Fruit fly (Drosophila melanogaster) whole organism, embryonic: Measurements from ENCODE around the gene S6KL.
A peak's percentile ranks its signal among the peaks of the same experiment; 100 is the strongest.

ENCODE experiments used
- Atf6 ChIP-seq: fragments of 200-800 bp; sonication (Bioruptor generic); IDR thresholded peaks from 2 replicates; pipeline ENCODE4 v1.3.6; 2022; ENCODE audit warnings: missing biosample characterization, missing genetic modification characterization
- CG10979 ChIP-seq: fragments of 200-800 bp; sonication (Bioruptor generic); optimal IDR thresholded peaks from 2 replicates; lab custom pipeline; 2018; ENCODE audit warnings: missing biosample characterization, mild to moderate bottlenecking, missing genetic modification characterization, moderate library complexity
- CG11093 ChIP-seq: fragments of 200-800 bp; sonication (Bioruptor generic); IDR thresholded peaks from 3 replicates; pipeline ENCODE4 v1.3.6; 2022; ENCODE audit warnings: missing biosample characterization, missing genetic modification characterization
- CG12391 ChIP-seq: fragments of 200-800 bp; sonication (Bioruptor generic); optimal IDR thresholded peaks from 3 replicates; lab custom pipeline; 2018; ENCODE audit warnings: missing biosample characterization, mild to moderate bottlenecking, missing genetic modification characterization, moderate library complexity
- CG12659 ChIP-seq: fragments of 200-800 bp; sonication (Bioruptor generic); optimal IDR thresholded peaks from 3 replicates; lab custom pipeline; 2017; ENCODE audit warnings: mild to moderate bottlenecking, missing biosample characterization, missing genetic modification reagents, missing genetic modification characterization
- CG14710 ChIP-seq: fragments of 200-800 bp; sonication (Bioruptor generic); optimal IDR thresholded peaks from 3 replicates; lab custom pipeline; 2019; ENCODE audit warnings: missing biosample characterization, mild to moderate bottlenecking, missing genetic modification characterization, moderate library complexity
- CG1603 ChIP-seq: fragments of 200-800 bp; sonication (Bioruptor generic); optimal IDR thresholded peaks from 2 replicates; lab custom pipeline; 2019; ENCODE audit warnings: missing biosample characterization, mild to moderate bottlenecking, missing genetic modification characterization, moderate library complexity
- CG17385 ChIP-seq: fragments of 200-800 bp; sonication (Bioruptor generic); optimal IDR thresholded peaks from 3 replicates; lab custom pipeline; 2018; ENCODE audit warnings: missing biosample characterization, mild to moderate bottlenecking, missing genetic modification characterization
- CG18764 ChIP-seq: fragments of 200-800 bp; sonication (Bioruptor generic); optimal IDR thresholded peaks from 3 replicates; lab custom pipeline; 2016; ENCODE audit warnings: missing biosample characterization, missing genetic modification characterization
- CG6689 ChIP-seq: fragments of 200-800 bp; sonication (Bioruptor generic); IDR thresholded peaks from 2 replicates; pipeline ENCODE4 v1.3.6; 2022; ENCODE audit warnings: missing biosample characterization, missing genetic modification characterization
- CG6854 ChIP-seq: fragments of 200-800 bp; sonication (Bioruptor generic); optimal IDR thresholded peaks from 3 replicates; lab custom pipeline; 2017; ENCODE audit warnings: missing biosample characterization, mild to moderate bottlenecking, missing genetic modification characterization
- CG7357 ChIP-seq: fragments of 200-800 bp; sonication (Bioruptor generic); IDR thresholded peaks from 3 replicates; pipeline ENCODE4 v1.3.6; 2022; ENCODE audit warnings: missing biosample characterization, missing genetic modification characterization
- CG8290 ChIP-seq, 3 experiments: fragments of 200-800 bp; sonication (Bioruptor generic); optimal IDR thresholded peaks; 2 replicates each; lab custom pipeline; 2016 to 2019; ENCODE audit warnings: missing biosample characterization in 3 of 3, missing genetic modification characterization in 3 of 3, mild to moderate bottlenecking in 2 of 3, moderate library complexity in 1 of 3
- CG8478 ChIP-seq: fragments of >200 bp; optimal IDR thresholded peaks from 2 replicates; lab custom pipeline; 2018
- CG9215 ChIP-seq: fragments of 200-800 bp; sonication (Bioruptor generic); IDR thresholded peaks from 2 replicates; pipeline ENCODE4 v1.3.6; 2022; ENCODE audit warnings: missing biosample characterization, missing genetic modification characterization
- CG9797 ChIP-seq: fragments of 200-800 bp; sonication (Bioruptor generic); optimal IDR thresholded peaks from 3 replicates; lab custom pipeline; 2018; ENCODE audit warnings: missing biosample characterization, mild to moderate bottlenecking, missing genetic modification characterization
- Dll ChIP-seq: fragments of 200-800 bp; sonication (Bioruptor generic); IDR thresholded peaks from 4 replicates; pipeline ENCODE4 v1.3.6; 2022; ENCODE audit warnings: missing biosample characterization, missing genetic modification characterization; ENCODE audit not compliant: partially characterized antibody
- Doc2 ChIP-seq: fragments of 200-800 bp; sonication (Bioruptor generic); IDR thresholded peaks from 2 replicates; pipeline ENCODE4 v1.3.6; 2022; ENCODE audit warnings: missing biosample characterization, missing genetic modification characterization
- Drgx ChIP-seq: fragments of 200-800 bp; sonication (Bioruptor generic); IDR thresholded peaks from 2 replicates; pipeline ENCODE4 v1.3.6; 2022; ENCODE audit warnings: missing biosample characterization, missing genetic modification characterization
- ERR ChIP-seq: fragments of 200-800 bp; sonication (Bioruptor generic); optimal IDR thresholded peaks from 2 replicates; lab custom pipeline; 2016; ENCODE audit warnings: missing biosample characterization, missing genetic modification characterization
- Ets97D ChIP-seq: fragments of 200-800 bp; sonication (Bioruptor generic); optimal IDR thresholded peaks from 3 replicates; lab custom pipeline; 2016; ENCODE audit warnings: missing biosample characterization, missing genetic modification characterization
- H15 ChIP-seq: fragments of 200-800 bp; sonication (Bioruptor generic); IDR thresholded peaks from 3 replicates; pipeline ENCODE4 v1.3.6; 2022; ENCODE audit warnings: missing biosample characterization, missing genetic modification characterization
- HLH54F ChIP-seq: fragments of 200-800 bp; sonication (Bioruptor generic); optimal IDR thresholded peaks from 3 replicates; lab custom pipeline; 2016; ENCODE audit warnings: missing biosample characterization, missing genetic modification characterization
- Lhr ChIP-seq: fragments of 200-800 bp; sonication (Bioruptor generic); optimal IDR thresholded peaks from 3 replicates; lab custom pipeline; 2017; ENCODE audit warnings: mild to moderate bottlenecking, missing biosample characterization, missing genetic modification reagents, missing genetic modification characterization
- Meics ChIP-seq: fragments of 200-800 bp; sonication (Bioruptor generic); optimal IDR thresholded peaks from 2 replicates; lab custom pipeline; 2017; ENCODE audit warnings: missing biosample characterization, mild to moderate bottlenecking, missing genetic modification characterization
- Poxn ChIP-seq: fragments of 200-800 bp; sonication (Bioruptor generic); IDR thresholded peaks from 2 replicates; pipeline ENCODE4 v1.3.6; 2022; ENCODE audit warnings: missing biosample characterization, missing genetic modification characterization
- Ssrp ChIP-seq: fragments of 200-800 bp; sonication (Bioruptor generic); optimal IDR thresholded peaks from 2 replicates; lab custom pipeline; 2018; ENCODE audit warnings: missing biosample characterization, mild to moderate bottlenecking, missing genetic modification characterization, moderate library complexity
- ap ChIP-seq: fragments of 200-800 bp; sonication (Bioruptor generic); IDR thresholded peaks from 2 replicates; pipeline ENCODE4 v1.3.6; 2022; ENCODE audit warnings: missing biosample characterization, missing genetic modification characterization
- ash1 ChIP-seq: fragments of 200-800 bp; sonication (Bioruptor generic); optimal IDR thresholded peaks from 2 replicates; lab custom pipeline; 2018; ENCODE audit warnings: missing biosample characterization, mild to moderate bottlenecking, missing genetic modification characterization
- bab2 ChIP-seq: fragments of 200-800 bp; sonication (Bioruptor generic); optimal IDR thresholded peaks from 2 replicates; lab custom pipeline; 2016; ENCODE audit warnings: missing biosample characterization, missing genetic modification characterization
- bigmax ChIP-seq: fragments of 200-800 bp; sonication (Bioruptor generic); optimal IDR thresholded peaks from 2 replicates; lab custom pipeline; 2018; ENCODE audit warnings: missing biosample characterization, mild to moderate bottlenecking, missing genetic modification characterization
- cad ChIP-seq: fragments of >200 bp; optimal IDR thresholded peaks from 2 replicates; lab custom pipeline; 2017; ENCODE audit warnings: missing biosample characterization, missing genetic modification characterization
- chn ChIP-seq: fragments of 200-800 bp; sonication (Bioruptor generic); optimal IDR thresholded peaks from 2 replicates; lab custom pipeline; 2016; ENCODE audit warnings: missing biosample characterization, missing genetic modification characterization
- corto ChIP-seq: fragments of 200-800 bp; sonication (Bioruptor generic); optimal IDR thresholded peaks from 2 replicates; lab custom pipeline; 2016; ENCODE audit warnings: missing biosample characterization, mild to moderate bottlenecking, missing genetic modification characterization, moderate library complexity
- eve ChIP-seq, 2 experiments: fragments of >200 bp; optimal IDR thresholded peaks; 2 replicates each; lab custom pipeline; 2017; ENCODE audit warnings: missing biosample characterization in 2 of 2, missing genetic modification characterization in 2 of 2
- exex ChIP-seq: fragments of 200-800 bp; sonication (Bioruptor generic); optimal IDR thresholded peaks from 4 replicates; lab custom pipeline; 2018; ENCODE audit warnings: missing biosample characterization, mild to moderate bottlenecking, missing genetic modification characterization, moderate library complexity
- gfzf ChIP-seq: fragments of 200-800 bp; sonication (Bioruptor generic); optimal IDR thresholded peaks from 2 replicates; lab custom pipeline; 2016; ENCODE audit warnings: missing biosample characterization, mild to moderate bottlenecking, missing genetic modification characterization, moderate library complexity
- gro ChIP-seq: fragments of 200-800 bp; sonication (Bioruptor generic); optimal IDR thresholded peaks from 2 replicates; lab custom pipeline; 2016; ENCODE audit warnings: missing biosample characterization, missing genetic modification characterization
- gsb-n ChIP-seq: fragments of 200-800 bp; sonication (Bioruptor generic); optimal IDR thresholded peaks from 3 replicates; lab custom pipeline; 2018; ENCODE audit warnings: missing biosample characterization, mild to moderate bottlenecking, missing genetic modification characterization
- hbn ChIP-seq: fragments of 200-800 bp; sonication (Bioruptor generic); IDR thresholded peaks from 2 replicates; pipeline ENCODE4 v1.3.6; 2022; ENCODE audit warnings: missing biosample characterization, missing genetic modification characterization; ENCODE audit not compliant: partially characterized antibody
- jumu ChIP-seq: fragments of 200-800 bp; sonication (Bioruptor generic); optimal IDR thresholded peaks from 3 replicates; lab custom pipeline; 2016; ENCODE audit warnings: missing biosample characterization, missing genetic modification characterization
- nau ChIP-seq: fragments of 200-800 bp; sonication (Bioruptor generic); optimal IDR thresholded peaks from 3 replicates; lab custom pipeline; 2017; ENCODE audit warnings: missing biosample characterization, mild to moderate bottlenecking, missing genetic modification characterization, missing genetic modification reagents
- nom ChIP-seq: fragments of 200-800 bp; sonication (Bioruptor generic); optimal IDR thresholded peaks from 2 replicates; lab custom pipeline; 2017; ENCODE audit warnings: missing biosample characterization, missing genetic modification characterization, mild to moderate bottlenecking, moderate library complexity, missing genetic modification reagents
- phol ChIP-seq: fragments of 200-800 bp; sonication (Bioruptor generic); optimal IDR thresholded peaks from 3 replicates; lab custom pipeline; 2018; ENCODE audit warnings: missing biosample characterization, mild to moderate bottlenecking, missing genetic modification characterization, moderate library complexity
- prd ChIP-seq, 3 experiments: fragments of >200 bp in 2 of 3; fragments of 200-800 bp in 1 of 3; sonication (Bioruptor generic) in 1 of 3; optimal IDR thresholded peaks in 2 of 3; IDR thresholded peaks in 1 of 3; 2 replicates in 2 of 3; 3 replicates in 1 of 3; pipeline versions ENCODE4 v1.3.6 to Lab custom; 2017 to 2022; ENCODE audit warnings: missing biosample characterization in 1 of 3, missing genetic modification characterization in 1 of 3
- seq ChIP-seq: fragments of 200-800 bp; sonication (Bioruptor generic); IDR thresholded peaks from 2 replicates; pipeline ENCODE4 v1.3.6; 2022; ENCODE audit warnings: missing biosample characterization, missing genetic modification characterization
- ttk ChIP-seq: fragments of 200-800 bp; sonication (Bioruptor generic); IDR thresholded peaks from 2 replicates; pipeline ENCODE4 v2.1.2; 2022; ENCODE audit warnings: missing biosample characterization, missing genetic modification characterization
- unpg ChIP-seq: fragments of 200-800 bp; sonication (Bioruptor generic); optimal IDR thresholded peaks from 3 replicates; lab custom pipeline; 2018; ENCODE audit warnings: missing biosample characterization, mild to moderate bottlenecking, missing genetic modification characterization, moderate library complexity

The S6KL gene

dm6 chrX:18843229-18844033 is 55.2 kb downstream of the S6KL start, which contains the start of gene htk (continued):
- TF ChIP-seq unpg (GFP tag; lab: Kevin White, UChicago) (peak; percentile 56), cad (no peak), CG9215 (GFP tag; lab: Robert Waterston, UW) (peak; percentile 50; the same call in 1 of the 2 replicates), hbn (GFP tag; lab: Robert Waterston, UW) (peak; percentile 80), gsb-n (tag; lab: Kevin White, UChicago) (peak; percentile 33), phol (tag; lab: Kevin White, UChicago) (peak; percentile 55), CG1603 (peak; percentile 84), bab2 (GFP tag; lab: Kevin White, UChicago) (peak; percentile 77), ap (GFP tag; lab: Robert Waterston, UW) (0 out of 2 replicates have a peak, but pooled peaks have one; percentile 7), Doc2 (GFP tag; lab: Robert Waterston, UW) (no peak), Meics (GFP tag; lab: Kevin White, UChicago) (peak; percentile 74), gfzf (GFP tag; lab: Kevin White, UChicago) (peak; percentile 44), CG17385 (GFP tag; lab: Kevin White, UChicago) (peak; percentile 93), CG12659 (peak; percentile 80), CG7357 (GFP tag; lab: Robert Waterston, UW) (no peak), Ssrp (tag; lab: Kevin White, UChicago) (no peak), CG6689 (GFP tag; lab: Robert Waterston, UW) (peak; percentile 23; the same call in 1 of the 2 replicates), CG8478 (no peak), ERR (GFP tag; lab: Kevin White, UChicago) (peak; percentile 38), ash1 (peak; percentile 18), exex (tag; lab: Kevin White, UChicago) (no peak), CG6854 (GFP tag; lab: Kevin White, UChicago) (no peak), bigmax (GFP tag; lab: Kevin White, UChicago) (no peak), Ets97D (GFP tag; lab: Kevin White, UChicago) (peak; percentile 81), prd (optimal IDR thresholded peaks at IDR 0.05; lab: Kevin White, UChicago) (no peak), prd (GFP tag; IDR thresholded peaks at IDR 0.05; lab: Robert Waterston, UW) (peak; percentile 72; the same call in 2 of the 3 replicates), eve (GFP tag; optimal IDR thresholded peaks at IDR 0.05; lab: Kevin White, UChicago) (no peak), nom (no peak), Atf6 (GFP tag; lab: Robert Waterston, UW) (peak; percentile 60), jumu (GFP tag; lab: Kevin White, UChicago) (peak; percentile 73), Poxn (GFP tag; lab: Robert Waterston, UW) (no peak), CG8290 (GFP tag; optimal IDR thresholded peaks at IDR 0.05; lab: Kevin White, UChicago) (peak; percentile 87), CG8290 (tag; optimal IDR thresholded peaks at IDR 0.05; lab: Kevin White, UChicago) (peak; percentile 52 to 88), chn (GFP tag; lab: Kevin White, UChicago) (peak; percentile 82), H15 (GFP tag; lab: Robert Waterston, UW) (0 out of 3 replicates have a peak, but pooled peaks have one; percentile 55), CG14710 (tag; lab: Kevin White, UChicago) (peak; percentile 51), CG11093 (GFP tag; lab: Robert Waterston, UW) (0 out of 3 replicates have a peak, but pooled peaks have one; percentile 33), seq (GFP tag; lab: Robert Waterston, UW) (peak; percentile 48; the same call in 1 of the 2 replicates), Dll (GFP tag; lab: Robert Waterston, UW) (peak; percentile 85), CG12391 (peak; percentile 59), corto (no peak), HLH54F (peak; percentile 65), Lhr (GFP tag; lab: Kevin White, UChicago) (peak; percentile 87), nau (no peak), Drgx (GFP tag; lab: Robert Waterston, UW) (0 out of 2 replicates have a peak, but pooled peaks have one; percentile 29), ttk (GFP tag; lab: Robert Waterston, UW) (no peak), gro (GFP tag; lab: Kevin White, UChicago) (peak; percentile 72), CG18764 (GFP tag; lab: Kevin White, UChicago) (peak; percentile 64), CG10979 (tag; lab: Kevin White, UChicago) (peak; percentile 88), CG9797 (peak; percentile 39)
